Worm (Caenorhabditis elegans) whole organism, L1 larva: Measurements from ENCODE around the gene sym-2.

ENCODE experiments used
- blmp-1 ChIP-seq: fragments of 150-350 bp; optimal IDR thresholded peaks from 2 replicates; lab custom pipeline; 2014; ENCODE audit warnings: missing biosample characterization, missing genetic modification characterization
- ceh-63 ChIP-seq: fragments of 200-800 bp; sonication (Bioruptor generic); optimal IDR thresholded peaks from 2 replicates; lab custom pipeline; 2018; ENCODE audit warnings: mild to moderate bottlenecking, missing genetic modification characterization, missing compliant biosample characterization
- ceh-82 ChIP-seq, 3 experiments: fragments of 150-350 bp in 1 of 3; sonication (generic microtip) in 2 of 3; optimal IDR thresholded peaks; 2 replicates each; lab custom pipeline; 2014 to 2017; ENCODE audit warnings: missing biosample characterization in 3 of 3, missing genetic modification characterization in 3 of 3
- egl-27 ChIP-seq, 2 experiments: fragments of 150-350 bp in 1 of 2; sonication (generic microtip); optimal IDR thresholded peaks; 3 replicates each; lab custom pipeline; 2017 to 2018; ENCODE audit warnings: missing biosample characterization in 2 of 2, missing genetic modification characterization in 2 of 2, missing genetic modification reagents in 2 of 2
- elt-3 ChIP-seq, 6 experiments: fragments of 150-350 bp in 1 of 6; sonication (generic microtip); optimal IDR thresholded peaks; 2 replicates each; lab custom pipeline; 2017 to 2018; ENCODE audit warnings: missing biosample characterization in 6 of 6, missing genetic modification characterization in 6 of 6, inconsistent platforms in 1 of 6
- fkh-8 ChIP-seq: sonication (generic microtip); optimal IDR thresholded peaks from 2 replicates; lab custom pipeline; 2016; ENCODE audit warnings: mild to moderate bottlenecking, missing genetic modification characterization, missing compliant biosample characterization
- fos-1 ChIP-seq: fragments of 150-350 bp; optimal IDR thresholded peaks from 2 replicates; lab custom pipeline; 2014; ENCODE audit warnings: missing biosample characterization, missing genetic modification characterization
- hlh-4 ChIP-seq: sonication (generic microtip); optimal IDR thresholded peaks from 2 replicates; lab custom pipeline; 2016; ENCODE audit warnings: mild to moderate bottlenecking, missing genetic modification characterization, missing compliant biosample characterization
- nhr-12 ChIP-seq: sonication (generic microtip); optimal IDR thresholded peaks from 2 replicates; lab custom pipeline; 2017; ENCODE audit warnings: missing biosample characterization, missing genetic modification characterization
- snpc-4 ChIP-seq: fragments of 150-350 bp; optimal IDR thresholded peaks from 2 replicates; lab custom pipeline; 2014; ENCODE audit warnings: missing biosample characterization, missing genetic modification characterization
- unc-30 ChIP-seq: sonication (generic microtip); optimal IDR thresholded peaks from 2 replicates; lab custom pipeline; 2017; ENCODE audit warnings: missing biosample characterization, missing genetic modification characterization
- unc-62 ChIP-seq: fragments of 150-350 bp; optimal IDR thresholded peaks from 2 replicates; lab custom pipeline; 2014; ENCODE audit warnings: missing biosample characterization, missing genetic modification reagents, missing genetic modification characterization
- ztf-4 ChIP-seq: fragments of 150-350 bp; optimal IDR thresholded peaks from 2 replicates; lab custom pipeline; 2014; ENCODE audit warnings: missing biosample characterization, missing genetic modification characterization

- no peak for TF ChIP-seq nhr-12 (tag; lab: Kevin White, UChicago)
- no peak for TF ChIP-seq ztf-4
- TF ChIP-seq elt-3 (tag; optimal IDR thresholded peaks at IDR 0.05; lab: Kevin White, UChicago) = no peak
- TF ChIP-seq blmp-1 (tag; lab: Kevin White, UChicago) = no peak
- TF ChIP-seq snpc-4 (tag; lab: Kevin White, UChicago) = no peak
- no peak for TF ChIP-seq unc-30 (tag; lab: Kevin White, UChicago)
- no peak for TF ChIP-seq egl-27 (tag; optimal IDR thresholded peaks at IDR 0.05; lab: Kevin White, UChicago)
- TF ChIP-seq fos-1 = no peak
- TF ChIP-seq fkh-8 (tag; lab: Kevin White, UChicago) = no peak
- no peak for TF ChIP-seq ceh-63 (GFP tag; lab: Kevin White, UChicago)
- TF ChIP-seq hlh-4 (tag; lab: Kevin White, UChicago) = no peak
- no peak for TF ChIP-seq ceh-82 (tag; optimal IDR thresholded peaks at IDR 0.05; lab: Kevin White, UChicago)
- TF ChIP-seq unc-62 = no peak
Observed at ce11 chrII:9171466-9172187, 16.7 kb downstream of the sym-2 start.
